Worm (Caenorhabditis elegans): Measurements from ENCODE around the gene coa-3.

DNA sequence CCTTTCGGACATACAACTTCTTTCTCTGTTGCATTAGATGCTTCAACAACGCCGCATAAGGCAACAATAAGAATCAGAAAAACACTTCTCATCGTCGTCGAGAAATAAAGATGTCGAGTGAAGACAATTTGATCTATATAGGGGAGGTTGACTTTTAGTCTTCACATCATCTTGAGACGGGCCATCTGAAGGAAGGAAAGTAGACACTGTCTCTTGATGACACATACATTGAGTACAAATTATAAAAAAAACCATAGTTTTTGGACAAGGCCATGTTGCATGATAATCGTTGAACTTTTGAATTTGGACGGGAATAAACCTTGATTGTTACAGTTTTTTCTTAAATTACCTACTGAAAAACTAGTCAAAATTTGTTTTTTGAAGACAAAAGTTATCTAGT is 19.2 kb upstream of the coa-3 start, which contains the start of gene clec-139:
- no peak for TF ChIP-seq him-1 (tag; optimal IDR thresholded peaks at IDR 0.05)
- no peak for TF ChIP-seq dao-5 (tag; optimal IDR thresholded peaks at IDR 0.05)
- TF ChIP-seq W03F9.2 (tag; optimal IDR thresholded peaks at IDR 0.05) = no peak
